Fruit fly (Drosophila melanogaster): Measurements from ENCODE around the gene CG45067.

CG45067 gene

DNA sequence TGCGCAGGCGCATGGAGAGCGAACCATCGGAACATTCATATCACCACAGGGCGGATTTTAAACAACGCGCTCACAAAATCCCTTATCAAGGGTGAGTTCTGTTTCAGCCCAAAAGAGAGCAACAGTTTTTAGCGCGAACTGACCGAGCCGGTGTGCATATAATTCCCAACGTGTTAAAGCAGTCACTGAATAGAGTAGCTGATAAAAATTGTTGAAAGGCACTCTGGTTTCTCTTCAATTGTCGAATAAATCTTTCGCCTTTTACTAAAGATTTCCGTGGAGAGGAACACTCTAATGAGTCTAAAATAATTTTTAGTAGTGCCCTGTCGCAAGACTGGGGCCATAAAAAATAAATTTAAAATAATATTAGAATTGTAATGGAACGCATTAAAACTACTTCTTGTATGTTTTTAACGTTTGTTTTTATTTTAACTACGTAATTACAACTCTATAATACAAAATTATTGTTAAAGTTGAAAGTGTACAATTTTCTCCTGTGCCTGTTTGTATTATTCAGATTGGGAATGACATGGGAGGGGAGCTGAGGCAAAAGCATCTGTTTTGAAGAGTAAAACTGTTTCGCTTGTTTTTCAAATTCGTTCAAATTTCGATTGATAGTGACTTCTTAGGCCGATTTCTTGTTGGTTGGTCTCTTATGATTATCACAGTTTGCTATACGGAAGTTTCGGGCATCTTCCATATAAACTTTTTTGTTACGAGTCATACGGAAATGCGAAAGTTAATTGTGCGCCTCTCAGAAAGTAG, 23.5 kb downstream of the CG45067 start (continued):
- TF ChIP-seq CG12219 (GFP tag; optimal IDR thresholded peaks at IDR 0.05) (no peak), ham (GFP tag; IDR thresholded peaks at IDR 0.05) (no peak), kay (GFP tag; optimal IDR thresholded peaks at IDR 0.05) (peak; percentile 31), CG10565 (GFP tag; optimal IDR thresholded peaks at IDR 0.05) (no peak), CG17328 (GFP tag; IDR thresholded peaks at IDR 0.05) (peak; percentile 43; the same call in 1 of the 2 replicates), CG1832 (GFP tag; optimal IDR thresholded peaks at IDR 0.05) (no peak), CG7271 (tag; optimal IDR thresholded peaks at IDR 0.05) (no peak), toy (GFP tag; IDR thresholded peaks at IDR 0.05) (no peak), CG32772 (GFP tag; IDR thresholded peaks at IDR 0.05) (peak; percentile 25; the same call in 1 of the 2 replicates), HmgZ (tag; optimal IDR thresholded peaks at IDR 0.05) (peak; percentile 59), GATAe (GFP tag; conservative IDR thresholded peaks at IDR 0.05) (no peak), CG34422 (GFP tag; IDR thresholded peaks at IDR 0.05) (peak; percentile 68; the same call in 1 of the 3 replicates), danr (GFP tag; IDR thresholded peaks at IDR 0.05) (no peak), CoRest (tag; optimal IDR thresholded peaks at IDR 0.05) (peak; percentile 16), amos (GFP tag; IDR thresholded peaks at IDR 0.05; ENCODE audit: partially characterized antibody) (peak; percentile 50; the same call in 1 of the 2 replicates), croc (GFP tag; conservative IDR thresholded peaks at IDR 0.05) (no peak), Camta (GFP tag; optimal IDR thresholded peaks at IDR 0.05) (peak; percentile 59), CG3065 (GFP tag; optimal IDR thresholded peaks at IDR 0.05) (no peak), kni (GFP tag; optimal IDR thresholded peaks at IDR 0.05) (peak; percentile 71), crol (GFP tag; IDR thresholded peaks at IDR 0.05) (0 out of 2 replicates have a peak, but pooled peaks have one; percentile 32), ash1 (GFP tag; optimal IDR thresholded peaks at IDR 0.05) (no peak), MESR4 (GFP tag; optimal IDR thresholded peaks at IDR 0.05) (no peak), mam (GFP tag; optimal IDR thresholded peaks at IDR 0.05) (peak; percentile 36), kah (GFP tag; optimal IDR thresholded peaks at IDR 0.05) (no peak), eve (GFP tag; optimal IDR thresholded peaks at IDR 0.05) (no peak), sna (GFP tag; IDR thresholded peaks at IDR 0.05; ENCODE audit: partially characterized antibody) (no peak), p53 (GFP tag; optimal IDR thresholded peaks at IDR 0.05) (no peak), CG10321 (GFP tag; IDR thresholded peaks at IDR 0.05) (no peak), row (GFP tag; IDR thresholded peaks at IDR 0.05) (peak; percentile 47; the same call in 2 of the 3 replicates), Atf-2 (GFP tag; optimal IDR thresholded peaks at IDR 0.05) (no peak), slp2 (GFP tag; optimal IDR thresholded peaks at IDR 0.05) (no peak), ab (GFP tag; optimal IDR thresholded peaks at IDR 0.05) (no peak), Bdp1 (GFP tag; optimal IDR thresholded peaks at IDR 0.05) (peak; percentile 51), Deaf1 (tag; optimal IDR thresholded peaks at IDR 0.05) (no peak), Sry-δ (GFP tag; optimal IDR thresholded peaks at IDR 0.05) (peak; percentile 18), CG31365 (tag; optimal IDR thresholded peaks at IDR 0.05) (no peak), Ptx1 (GFP tag; IDR thresholded peaks at IDR 0.05) (peak; percentile 27; the same call in 1 of the 2 replicates), NfI (GFP tag; optimal IDR thresholded peaks at IDR 0.05) (no peak), Lhr (GFP tag; optimal IDR thresholded peaks at IDR 0.05) (no peak), run (tag; optimal IDR thresholded peaks at IDR 0.05) (no peak), Stat92E (GFP tag; optimal IDR thresholded peaks at IDR 0.05) (peak in 1 of 3 experiments; percentile 81), rib (GFP tag; IDR thresholded peaks at IDR 0.05) (peak; percentile 51; the same call in 1 of the 2 replicates), oc (tag; optimal IDR thresholded peaks at IDR 0.05) (no peak), CG10366 (GFP tag; IDR thresholded peaks at IDR 0.05) (peak; percentile 41; the same call in 1 of the 2 replicates), CG9609 (GFP tag; optimal IDR thresholded peaks at IDR 0.05) (no peak), da (GFP tag; optimal IDR thresholded peaks at IDR 0.05) (no peak), CG9727 (GFP tag; optimal IDR thresholded peaks at IDR 0.05) (peak; percentile 39), CG17359 (tag; optimal IDR thresholded peaks at IDR 0.05) (peak; percentile 79), hkb (optimal IDR thresholded peaks at IDR 0.05) (no peak), hkb (GFP tag; IDR thresholded peaks at IDR 0.05) (peak; percentile 66)

All from whole organism, embryonic.